Worm (Caenorhabditis elegans) whole organism, L1 larva: ENCODE results near the gene Y80D4G.2.
A peak's percentile ranks its signal among the peaks of the same experiment; 100 is the strongest.

Source experiments
- elt-3 ChIP-seq, 6 experiments: fragments of 150-350 bp in 1 of 6; sonication (generic microtip); optimal IDR thresholded peaks; 2 replicates each; lab custom pipeline; 2017 to 2018; ENCODE audit warnings: missing biosample characterization in 6 of 6, missing genetic modification characterization in 6 of 6, inconsistent platforms in 1 of 6
- fkh-10 ChIP-seq: sonication (generic microtip); optimal IDR thresholded peaks from 2 replicates; lab custom pipeline; 2017; ENCODE audit warnings: missing biosample characterization, missing genetic modification reagents, missing genetic modification characterization
- fos-1 ChIP-seq: fragments of 150-350 bp; optimal IDR thresholded peaks from 2 replicates; lab custom pipeline; 2014; ENCODE audit warnings: missing biosample characterization, missing genetic modification characterization
- hlh-17 ChIP-seq: fragments of 200-800 bp; sonication (Bioruptor generic); optimal IDR thresholded peaks from 2 replicates; lab custom pipeline; 2018; ENCODE audit warnings: missing genetic modification characterization, mild to moderate bottlenecking, missing compliant biosample characterization, moderate library complexity, borderline replicate concordance
- lin-13 ChIP-seq: fragments of 150-350 bp; optimal IDR thresholded peaks from 2 replicates; lab custom pipeline; 2014; ENCODE audit warnings: missing biosample characterization, missing genetic modification reagents, missing genetic modification characterization
- lin-15B ChIP-seq: fragments of 150-350 bp; sonication (generic microtip); optimal IDR thresholded peaks from 3 replicates; lab custom pipeline; 2014; ENCODE audit warnings: missing biosample characterization, missing genetic modification characterization
- lir-3 ChIP-seq: sonication (generic microtip); optimal IDR thresholded peaks from 2 replicates; lab custom pipeline; 2016; ENCODE audit warnings: mild to moderate bottlenecking, missing genetic modification characterization, moderate library complexity, missing compliant biosample characterization; ENCODE audit not compliant: poor library complexity
- lsy-2 ChIP-seq, 2 experiments: fragments of 150-350 bp; optimal IDR thresholded peaks; 2 replicates each; lab custom pipeline; 2014; ENCODE audit warnings: missing biosample characterization in 2 of 2, missing genetic modification characterization in 2 of 2
- nhr-11 ChIP-seq: fragments of 150-350 bp; optimal IDR thresholded peaks from 2 replicates; lab custom pipeline; 2014; ENCODE audit warnings: missing biosample characterization, missing genetic modification characterization
- nhr-12 ChIP-seq: sonication (generic microtip); optimal IDR thresholded peaks from 2 replicates; lab custom pipeline; 2017; ENCODE audit warnings: missing biosample characterization, missing genetic modification characterization
- tbx-2 ChIP-seq: sonication (generic microtip); optimal IDR thresholded peaks from 2 replicates; lab custom pipeline; 2016; ENCODE audit warnings: missing genetic modification characterization, missing compliant biosample characterization
- tlp-1 ChIP-seq: fragments of 150-350 bp; optimal IDR thresholded peaks from 2 replicates; lab custom pipeline; 2014; ENCODE audit warnings: missing biosample characterization, missing genetic modification characterization
- unc-86 ChIP-seq: sonication (generic microtip); optimal IDR thresholded peaks from 2 replicates; lab custom pipeline; 2016; ENCODE audit warnings: missing genetic modification characterization, missing compliant biosample characterization

ce11 chrIII:7559869-7560268, 34.5 kb downstream of the Y80D4G.2 start:
- no peak for TF ChIP-seq nhr-11
- no peak for TF ChIP-seq hlh-17 (GFP tag; lab: Kevin White, UChicago)
- TF ChIP-seq tlp-1 (tag; lab: Kevin White, UChicago): no peak
- TF ChIP-seq elt-3 (tag; optimal IDR thresholded peaks at IDR 0.05; lab: Kevin White, UChicago): no peak
- no peak for TF ChIP-seq unc-86 (tag; lab: Kevin White, UChicago)
- no peak for TF ChIP-seq lir-3 (tag; lab: Kevin White, UChicago)
- no peak for TF ChIP-seq nhr-12 (tag; lab: Kevin White, UChicago)
- TF ChIP-seq lin-13: no peak
- TF ChIP-seq lin-15B (tag; lab: Kevin White, UChicago): no peak
- TF ChIP-seq fos-1 (tag; lab: Kevin White, UChicago): no peak
- TF ChIP-seq tbx-2 (tag; lab: Kevin White, UChicago): peak; percentile 48
- TF ChIP-seq fkh-10 (GFP tag; lab: Kevin White, UChicago): no peak
- TF ChIP-seq lsy-2 (tag; optimal IDR thresholded peaks at IDR 0.05; lab: Kevin White, UChicago): peak; percentile 45 to 60
